Worm (Caenorhabditis elegans): ENCODE measurements around the gene rps-21.

DNA sequence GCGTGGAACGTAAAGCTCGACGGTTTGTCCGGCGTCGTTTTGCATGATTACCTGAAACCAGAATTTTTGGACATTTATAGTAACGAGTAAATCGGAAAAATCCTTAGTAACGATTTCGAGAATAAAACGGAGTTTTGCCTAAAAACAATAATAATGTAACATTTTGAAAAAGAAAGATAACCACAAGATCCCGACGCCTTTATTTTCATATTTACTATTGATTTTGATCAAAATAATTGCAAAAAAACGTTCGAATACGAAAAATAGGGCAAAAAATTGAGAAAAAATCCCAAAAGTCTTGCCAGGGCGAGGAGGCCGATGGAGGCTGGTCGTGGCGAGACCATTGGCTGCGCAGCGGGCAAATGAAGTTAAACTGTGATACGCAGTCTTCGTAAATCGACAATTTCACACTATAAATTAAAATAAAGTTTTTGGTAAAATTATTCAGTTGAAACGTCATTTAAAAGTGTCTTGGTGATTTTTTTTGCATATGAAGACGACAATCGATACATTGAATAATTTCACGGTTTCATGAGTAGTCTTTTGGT lies at the start of gene rps-21:
- TF ChIP-seq nhr-76 (tag; optimal IDR thresholded peaks at IDR 0.05) (no peak), elt-3 (tag; optimal IDR thresholded peaks at IDR 0.05) (no peak), pha-4 (tag; optimal IDR thresholded peaks at IDR 0.05) (peak; percentile 54), ztf-11 (tag; optimal IDR thresholded peaks at IDR 0.05) (no peak)

Measured in whole organism, mixed stage, embryonic.